Worm (Caenorhabditis elegans) whole organism, midembryonic: ENCODE results near the gene C40A11.8.
"Not testable (repeated sequence)": the region's sequence is repeated elsewhere in the genome, so short reads cannot be mapped to it uniquely, and the experiment has no call there.

Experiments used
- cog-1 ChIP-seq: sonication (generic microtip); optimal IDR thresholded peaks from 2 replicates; lab custom pipeline; 2016; ENCODE audit warnings: missing genetic modification characterization, missing compliant biosample characterization
- flt-1 ChIP-seq: fragments of 200-800 bp; sonication (Bioruptor generic); IDR thresholded peaks from 2 replicates; pipeline ENCODE4 v1.3.6; 2022; ENCODE audit warnings: missing genetic modification characterization, missing compliant biosample characterization
- klf-2 ChIP-seq: fragments of 200-800 bp; sonication (Bioruptor generic); conservative IDR thresholded peaks from 2 replicates; pipeline ENCODE4 v1.3.6; 2022; ENCODE audit warnings: missing genetic modification reagents, missing genetic modification characterization, missing compliant biosample characterization
- med-1 ChIP-seq: sonication (generic microtip); optimal IDR thresholded peaks from 2 replicates; lab custom pipeline; 2017; ENCODE audit warnings: missing genetic modification characterization, mild to moderate bottlenecking, missing compliant biosample characterization, antibody characterized with exemption, missing genetic modification reagents; ENCODE audit not compliant: insufficient read depth
- tab-1 ChIP-seq: fragments of 200-800 bp; sonication (Bioruptor generic); IDR thresholded peaks from 2 replicates; pipeline ENCODE4 v1.3.6; 2022; ENCODE audit warnings: missing genetic modification characterization, missing compliant biosample characterization
- ztf-29 ChIP-seq: fragments of 200-800 bp; sonication (Bioruptor generic); IDR thresholded peaks from 2 replicates; pipeline ENCODE4 v1.3.6; 2022; ENCODE audit warnings: missing genetic modification reagents, missing genetic modification characterization, missing compliant biosample characterization

- TF ChIP-seq flt-1; med-1 (GFP tag; lab: Kevin White, UChicago); klf-2 (GFP tag; lab: Robert Waterston, UW); tab-1 (GFP tag; lab: Robert Waterston, UW); cog-1 (tag; lab: Kevin White, UChicago); ztf-29 (GFP tag; lab: Robert Waterston, UW): not testable (repeated sequence)
These were observed 3.0 kb upstream of the C40A11.8 start, which contains the start of gene math-18 for ce11 chrII:2153708-2154107.
